Worm (Caenorhabditis elegans) whole organism, young adult: ENCODE measurements around the gene sqv-2.

Experiments
- B0035.1 ChIP-seq: sonication (generic microtip); optimal IDR thresholded peaks from 2 replicates; lab custom pipeline; 2016; ENCODE audit warnings: missing genetic modification characterization, mild to moderate bottlenecking, missing compliant biosample characterization, missing genotype, missing genetic modification reagents
- B0336.3 ChIP-seq: fragments of 200-800 bp; sonication (Bioruptor generic); IDR thresholded peaks from 2 replicates; pipeline ENCODE4 v1.3.6; 2022; ENCODE audit warnings: missing genetic modification characterization, missing compliant biosample characterization
- C06A6.2 ChIP-seq: fragments of 200-800 bp; sonication (Bioruptor generic); conservative IDR thresholded peaks from 2 replicates; pipeline ENCODE4 v1.3.6; 2022; ENCODE audit warnings: missing genetic modification characterization, missing compliant biosample characterization
- F10E7.11 ChIP-seq: sonication (generic microtip); optimal IDR thresholded peaks from 2 replicates; lab custom pipeline; 2017; ENCODE audit warnings: mild to moderate bottlenecking, missing genetic modification characterization, moderate library complexity, missing compliant biosample characterization
- F33H1.4 ChIP-seq: fragments of 200-800 bp; sonication (Bioruptor generic); IDR thresholded peaks from 2 replicates; pipeline ENCODE4 v1.3.6; 2022; ENCODE audit warnings: missing genetic modification reagents, missing genetic modification characterization, missing compliant biosample characterization
- F55B11.4 ChIP-seq: sonication (generic microtip); optimal IDR thresholded peaks from 2 replicates; lab custom pipeline; 2016; ENCODE audit warnings: missing compliant biosample characterization, missing genetic modification characterization, borderline replicate concordance; ENCODE audit not compliant: insufficient read depth
- F57A8.1 ChIP-seq: fragments of 200-800 bp; sonication (Bioruptor generic); optimal IDR thresholded peaks from 2 replicates; lab custom pipeline; 2018; ENCODE audit warnings: mild to moderate bottlenecking, missing genetic modification characterization, moderate library complexity, missing compliant biosample characterization
- T26A5.8 ChIP-seq: sonication (generic microtip); optimal IDR thresholded peaks from 2 replicates; lab custom pipeline; 2016; ENCODE audit warnings: missing genetic modification characterization, missing compliant biosample characterization
- Y95B8A.8 ChIP-seq: fragments of 200-800 bp; sonication (Bioruptor generic); IDR thresholded peaks from 2 replicates; pipeline ENCODE4 v1.3.6; 2022; ENCODE audit warnings: missing genetic modification reagents, missing genetic modification characterization, missing compliant biosample characterization
- aptf-2 ChIP-seq: fragments of 200-800 bp; sonication (Bioruptor generic); conservative IDR thresholded peaks from 2 replicates; pipeline ENCODE4 v1.3.6; 2022; ENCODE audit warnings: missing genetic modification reagents, missing genetic modification characterization, missing compliant biosample characterization
- attf-3 ChIP-seq: fragments of 200-800 bp; sonication (Bioruptor generic); conservative IDR thresholded peaks from 2 replicates; pipeline ENCODE4 v1.3.6; 2022; ENCODE audit warnings: missing genetic modification reagents, missing genetic modification characterization, missing compliant biosample characterization
- dpff-1 ChIP-seq: sonication (generic microtip); optimal IDR thresholded peaks from 2 replicates; lab custom pipeline; 2017; ENCODE audit warnings: mild to moderate bottlenecking, missing genetic modification characterization, missing compliant biosample characterization
- dpl-1 ChIP-seq: fragments of 150-350 bp; optimal IDR thresholded peaks from 2 replicates; lab custom pipeline; 2014; ENCODE audit warnings: missing biosample characterization, missing genetic modification reagents, missing genetic modification characterization
- egrh-3 ChIP-seq: fragments of 200-800 bp; sonication (Bioruptor generic); IDR thresholded peaks from 2 replicates; pipeline ENCODE4 v1.3.6; 2022; ENCODE audit warnings: missing genetic modification reagents, missing genetic modification characterization, missing compliant biosample characterization
- hlh-12 ChIP-seq: sonication (generic microtip); optimal IDR thresholded peaks from 2 replicates; lab custom pipeline; 2016; ENCODE audit warnings: missing genetic modification characterization, missing compliant biosample characterization
- hmg-1.2 ChIP-seq: fragments of 200-800 bp; sonication (Bioruptor generic); IDR thresholded peaks from 2 replicates; pipeline ENCODE4 v1.3.6; 2022; ENCODE audit warnings: missing genetic modification reagents, missing genetic modification characterization, missing compliant biosample characterization
- hmg-20 ChIP-seq: fragments of 200-800 bp; sonication (Bioruptor generic); IDR thresholded peaks from 2 replicates; pipeline ENCODE4 v1.3.6; 2022; ENCODE audit warnings: missing genetic modification reagents, missing genetic modification characterization, missing compliant biosample characterization
- hsf-1 ChIP-seq: fragments of 200-800 bp; sonication (Bioruptor generic); IDR thresholded peaks from 2 replicates; pipeline ENCODE4 v1.3.6; 2022; ENCODE audit warnings: missing genetic modification reagents, missing genetic modification characterization, missing compliant biosample characterization
- let-526 ChIP-seq: fragments of 200-800 bp; sonication (Bioruptor generic); IDR thresholded peaks from 2 replicates; pipeline ENCODE4 v1.3.6; 2022; ENCODE audit warnings: missing genetic modification reagents, missing genetic modification characterization, missing compliant biosample characterization
- let-607 ChIP-seq, 2 experiments: fragments of 200-800 bp in 1 of 2; sonication (Bioruptor generic) in 1 of 2; sonication (generic microtip) in 1 of 2; optimal IDR thresholded peaks; 2 replicates each; lab custom pipeline; 2016 to 2018; ENCODE audit warnings: mild to moderate bottlenecking in 2 of 2, missing compliant biosample characterization in 2 of 2, missing genetic modification characterization in 2 of 2, moderate library complexity in 2 of 2, missing genotype in 1 of 2
- lin-40 ChIP-seq: sonication (generic microtip); optimal IDR thresholded peaks from 2 replicates; lab custom pipeline; 2016; ENCODE audit warnings: missing genetic modification characterization, mild to moderate bottlenecking, missing compliant biosample characterization, missing genotype, missing genetic modification reagents
- lir-1 ChIP-seq: fragments of 200-800 bp; sonication (Bioruptor generic); conservative IDR thresholded peaks from 2 replicates; pipeline ENCODE4 v1.3.6; 2022; ENCODE audit warnings: missing genetic modification reagents, missing genetic modification characterization, missing compliant biosample characterization
- lsy-27 ChIP-seq: sonication (generic microtip); optimal IDR thresholded peaks from 2 replicates; lab custom pipeline; 2017; ENCODE audit warnings: missing genetic modification characterization, mild to moderate bottlenecking, missing compliant biosample characterization, antibody characterized with exemption, missing genotype, borderline replicate concordance; ENCODE audit not compliant: insufficient read depth
- madf-10 ChIP-seq: sonication (generic microtip); optimal IDR thresholded peaks from 2 replicates; lab custom pipeline; 2016; ENCODE audit warnings: mild to moderate bottlenecking, missing genetic modification characterization, missing compliant biosample characterization
- madf-8 ChIP-seq: fragments of 200-800 bp; sonication (Bioruptor generic); conservative IDR thresholded peaks from 2 replicates; pipeline ENCODE4 v1.3.6; 2022; ENCODE audit warnings: missing genetic modification reagents, missing genetic modification characterization, missing compliant biosample characterization
- mcd-1 ChIP-seq: fragments of 200-800 bp; sonication (Bioruptor generic); IDR thresholded peaks from 2 replicates; pipeline ENCODE4 v1.3.6; 2022; ENCODE audit warnings: missing genetic modification reagents, missing genetic modification characterization, missing compliant biosample characterization
- nfya-2 ChIP-seq: fragments of 200-800 bp; sonication (Bioruptor generic); IDR thresholded peaks from 2 replicates; pipeline ENCODE4 v1.3.6; 2022; ENCODE audit warnings: missing genetic modification reagents, missing genetic modification characterization, missing compliant biosample characterization
- nfyb-1 ChIP-seq: fragments of 200-800 bp; sonication (Bioruptor generic); IDR thresholded peaks from 2 replicates; pipeline ENCODE4 v1.3.6; 2022; ENCODE audit warnings: missing genetic modification reagents, missing genetic modification characterization, missing compliant biosample characterization
- nhr-120 ChIP-seq: fragments of 200-800 bp; sonication (Bioruptor generic); IDR thresholded peaks from 2 replicates; pipeline ENCODE4 v1.3.6; 2022; ENCODE audit warnings: missing genetic modification characterization, missing compliant biosample characterization
- nhr-80 ChIP-seq: sonication (generic microtip); optimal IDR thresholded peaks from 2 replicates; lab custom pipeline; 2016; ENCODE audit warnings: missing genetic modification characterization, missing compliant biosample characterization
- pha-4 ChIP-seq: fragments of 150-350 bp; sonication (generic microtip); optimal IDR thresholded peaks from 2 replicates; lab custom pipeline; 2014; ENCODE audit warnings: missing biosample characterization, missing genetic modification reagents, missing genetic modification characterization
- snpc-1.1 ChIP-seq: sonication (generic microtip); optimal IDR thresholded peaks from 2 replicates; lab custom pipeline; 2017; ENCODE audit warnings: missing genetic modification characterization, mild to moderate bottlenecking, missing compliant biosample characterization, antibody characterized with exemption, moderate library complexity, missing genotype, missing genetic modification reagents; ENCODE audit not compliant: insufficient read depth
- snpc-1.3 ChIP-seq: sonication (generic microtip); optimal IDR thresholded peaks from 2 replicates; lab custom pipeline; 2017; ENCODE audit warnings: missing genetic modification characterization, mild to moderate bottlenecking, missing compliant biosample characterization, antibody characterized with exemption, moderate library complexity, missing genotype, missing genetic modification reagents; ENCODE audit not compliant: insufficient read depth
- snpc-3.4 ChIP-seq: sonication (generic microtip); optimal IDR thresholded peaks from 2 replicates; lab custom pipeline; 2017; ENCODE audit warnings: missing genetic modification characterization, mild to moderate bottlenecking, missing compliant biosample characterization, antibody characterized with exemption, moderate library complexity, missing genotype, missing genetic modification reagents
- somi-1 ChIP-seq: fragments of 200-800 bp; sonication (Bioruptor generic); optimal IDR thresholded peaks from 2 replicates; lab custom pipeline; 2018; ENCODE audit warnings: mild to moderate bottlenecking, missing genetic modification characterization, missing compliant biosample characterization
- tbp1 ChIP-seq: fragments of 200-800 bp; sonication (Bioruptor generic); optimal IDR thresholded peaks from 2 replicates; lab custom pipeline; 2018; ENCODE audit warnings: mild to moderate bottlenecking, missing genetic modification characterization, missing compliant biosample characterization
- tbx-9 ChIP-seq: sonication (generic microtip); optimal IDR thresholded peaks from 2 replicates; lab custom pipeline; 2016; ENCODE audit warnings: borderline replicate concordance, missing genetic modification characterization, inconsistent platforms, missing compliant biosample characterization
- zfh-2 ChIP-seq: fragments of 200-800 bp; sonication (Bioruptor generic); conservative IDR thresholded peaks from 2 replicates; pipeline ENCODE4 v1.3.6; 2022; ENCODE audit warnings: missing genetic modification reagents, missing genetic modification characterization, missing compliant biosample characterization
- zim-3 ChIP-seq: sonication (generic microtip); optimal IDR thresholded peaks from 2 replicates; lab custom pipeline; 2017; ENCODE audit warnings: mild to moderate bottlenecking, missing genetic modification characterization, moderate library complexity, missing compliant biosample characterization
- ztf-18 ChIP-seq: sonication (generic microtip); optimal IDR thresholded peaks from 2 replicates; lab custom pipeline; 2016; ENCODE audit warnings: missing genotype, mild to moderate bottlenecking, missing genetic modification characterization, missing compliant biosample characterization
- ztf-22 ChIP-seq: fragments of 200-800 bp; sonication (Bioruptor generic); optimal IDR thresholded peaks from 2 replicates; lab custom pipeline; 2018; ENCODE audit warnings: mild to moderate bottlenecking, missing genetic modification characterization, moderate library complexity, missing compliant biosample characterization
- ztf-26 ChIP-seq: sonication (generic microtip); optimal IDR thresholded peaks from 2 replicates; lab custom pipeline; 2017; ENCODE audit warnings: missing genetic modification characterization, missing compliant biosample characterization

The sqv-2 gene

ce11 chrII:2925806-2926558, 31.8 kb upstream of the sqv-2 start (continued):
- TF ChIP-seq aptf-2 (GFP tag; lab: Robert Waterston, UW) (no peak), F55B11.4 (tag; lab: Kevin White, UChicago) (no peak), let-607 (tag; optimal IDR thresholded peaks at IDR 0.05; lab: Kevin White, UChicago) (no peak), nhr-120 (no peak), snpc-3.4 (no peak)

ce11 chrII:2925032-2925431, 30.8 kb upstream of the sqv-2 start:
- TF ChIP-seq ztf-26 (no peak), nfya-2 (GFP tag; lab: Robert Waterston, UW) (no peak), egrh-3 (GFP tag; lab: Robert Waterston, UW) (peak; percentile 61; the same call in 1 of the 2 replicates), zfh-2 (GFP tag; lab: Robert Waterston, UW) (peak; percentile 55; the same call in 1 of the 2 replicates), lir-1 (no peak), somi-1 (no peak), mcd-1 (no peak), T26A5.8 (no peak), let-526 (GFP tag; lab: Robert Waterston, UW) (no peak), hmg-1.2 (peak; percentile 67), ztf-22 (GFP tag; lab: Kevin White, UChicago) (no peak), dpl-1 (GFP tag; lab: Kevin White, UChicago) (no peak)

ce11 chrII:2923617-2924016, 29.4 kb upstream of the sqv-2 start, which contains the start of gene ZK355.2:
Gene ZK355.2, plus strand, starts transcription at chrII:2923917.
- no peak for TF ChIP-seq B0035.1 (tag; lab: Kevin White, UChicago)
- no peak for TF ChIP-seq zim-3
- 0 out of 2 replicates have a peak, but pooled peaks have one; percentile 38 for TF ChIP-seq attf-3
- TF ChIP-seq C06A6.2, result no peak
- no peak for TF ChIP-seq ztf-18 (tag; lab: Kevin White, UChicago)
- TF ChIP-seq hmg-20 (GFP tag; lab: Robert Waterston, UW), result no peak
- no peak for TF ChIP-seq snpc-1.1 (tag; lab: Kevin White, UChicago)
- TF ChIP-seq snpc-1.3 (tag; lab: Kevin White, UChicago), result no peak
- no peak for TF ChIP-seq pha-4 (tag; lab: Kevin White, UChicago)
- TF ChIP-seq B0336.3 (GFP tag; lab: Robert Waterston, UW), result no peak
- TF ChIP-seq nhr-80, result peak; percentile 16
- TF ChIP-seq tbx-9 (tag; lab: Kevin White, UChicago), result no peak
- no peak for TF ChIP-seq hlh-12 (tag; lab: Kevin White, UChicago)
- no peak for TF ChIP-seq lsy-27 (tag; lab: Kevin White, UChicago)
- TF ChIP-seq F57A8.1 (GFP tag; lab: Kevin White, UChicago), result no peak

- TF ChIP-seq mcd-1 (0 out of 2 replicates have a peak, but pooled peaks have one; percentile 35), ztf-22 (GFP tag; lab: Kevin White, UChicago) (no peak), tbp1 (GFP tag; lab: Kevin White, UChicago) (no peak), hsf-1 (0 out of 2 replicates have a peak, but pooled peaks have one; percentile 6), nfyb-1 (GFP tag; lab: Robert Waterston, UW) (0 out of 2 replicates have a peak, but pooled peaks have one; percentile 37), dpff-1 (tag; lab: Kevin White, UChicago) (no peak), F33H1.4 (GFP tag; lab: Robert Waterston, UW) (no peak), egrh-3 (GFP tag; lab: Robert Waterston, UW) (no peak), madf-8 (no peak), Y95B8A.8 (0 out of 2 replicates have a peak, but pooled peaks have one; percentile 0), B0035.1 (tag; lab: Kevin White, UChicago) (no peak), F10E7.11 (tag; lab: Kevin White, UChicago) (no peak), madf-10 (no peak), nhr-120 (no peak), nhr-80 (no peak), lin-40 (tag; lab: Kevin White, UChicago) (no peak), hmg-1.2 (peak; percentile 93)
These were observed 28.6 kb upstream of the sqv-2 start for ce11 chrII:2922782-2923181.
